Worm (Caenorhabditis elegans) whole organism, L2 larva: ENCODE results near the gene B0524.2.

Source experiments
- alr-1 ChIP-seq: fragments of 150-350 bp; optimal IDR thresholded peaks from 2 replicates; lab custom pipeline; 2014; ENCODE audit warnings: missing biosample characterization, missing genetic modification characterization
- aly-2 ChIP-seq: fragments of 150-350 bp; optimal IDR thresholded peaks from 2 replicates; lab custom pipeline; 2014; ENCODE audit warnings: missing biosample characterization, missing genetic modification characterization
- ama-1 ChIP-seq: fragments of 150-350 bp; optimal IDR thresholded peaks from 2 replicates; lab custom pipeline; 2018; ENCODE audit warnings: inconsistent platforms
- blmp-1 ChIP-seq: sonication (generic microtip); optimal IDR thresholded peaks from 2 replicates; lab custom pipeline; 2017; ENCODE audit warnings: missing genetic modification characterization, mild to moderate bottlenecking, missing compliant biosample characterization, antibody characterized with exemption, moderate library complexity; ENCODE audit not compliant: insufficient read depth
- elt-3 ChIP-seq: sonication (generic microtip); optimal IDR thresholded peaks from 2 replicates; lab custom pipeline; 2017; ENCODE audit warnings: missing biosample characterization, missing genetic modification characterization
- lin-39 ChIP-seq: fragments of 150-350 bp; optimal IDR thresholded peaks from 2 replicates; lab custom pipeline; 2014; ENCODE audit warnings: missing biosample characterization, missing genetic modification reagents, missing genetic modification characterization
- mbf-1 ChIP-seq: sonication (generic microtip); optimal IDR thresholded peaks from 2 replicates; lab custom pipeline; 2017; ENCODE audit warnings: missing biosample characterization, missing genetic modification characterization
- mdl-1 ChIP-seq, 2 experiments: fragments of 150-350 bp in 1 of 2; sonication (generic microtip) in 1 of 2; optimal IDR thresholded peaks; 2 replicates each; lab custom pipeline; 2017; ENCODE audit warnings: missing biosample characterization in 2 of 2, missing genetic modification characterization in 2 of 2
- nhr-10 ChIP-seq: sonication (generic microtip); optimal IDR thresholded peaks from 2 replicates; lab custom pipeline; 2017; ENCODE audit warnings: missing biosample characterization, missing genetic modification characterization
- nhr-77 ChIP-seq: fragments of 150-350 bp; optimal IDR thresholded peaks from 2 replicates; lab custom pipeline; 2014; ENCODE audit warnings: missing biosample characterization, missing genetic modification characterization
- skn-1 ChIP-seq: sonication (generic microtip); optimal IDR thresholded peaks from 2 replicates; lab custom pipeline; 2017; ENCODE audit warnings: missing biosample characterization, missing genetic modification characterization
- sma-9 ChIP-seq, 2 experiments: fragments of 150-350 bp in 1 of 2; sonication (generic microtip) in 1 of 2; optimal IDR thresholded peaks; 2 replicates each; lab custom pipeline; 2014 to 2016; ENCODE audit warnings: missing genetic modification characterization in 2 of 2, mild to moderate bottlenecking in 1 of 2, missing biosample characterization in 1 of 2, missing compliant biosample characterization in 1 of 2, missing genetic modification reagents in 1 of 2, moderate library complexity in 1 of 2
- snpc-4 ChIP-seq: fragments of 150-350 bp; optimal IDR thresholded peaks from 2 replicates; lab custom pipeline; 2014; ENCODE audit warnings: missing biosample characterization, missing genetic modification characterization
- zag-1 ChIP-seq: fragments of 150-350 bp; optimal IDR thresholded peaks from 2 replicates; lab custom pipeline; 2014; ENCODE audit warnings: missing biosample characterization, missing genetic modification characterization

ce11 chrIII:1852126-1852717 lies 41.6 kb upstream of the B0524.2 start:
- TF ChIP-seq sma-9 (GFP tag; optimal IDR thresholded peaks at IDR 0.05; lab: Kevin White, UChicago) (no peak), sma-9 (tag; optimal IDR thresholded peaks at IDR 0.05; lab: Kevin White, UChicago) (no peak), snpc-4 (tag; lab: Kevin White, UChicago) (no peak), ama-1 (lab: Kevin White, UChicago) (no peak), skn-1 (tag; lab: Kevin White, UChicago) (no peak), aly-2 (tag; lab: Kevin White, UChicago) (no peak), mdl-1 (tag; optimal IDR thresholded peaks at IDR 0.05; lab: Kevin White, UChicago) (no peak), mbf-1 (tag; lab: Kevin White, UChicago) (no peak), alr-1 (tag; lab: Kevin White, UChicago) (no peak), elt-3 (tag; lab: Kevin White, UChicago) (no peak), lin-39 (tag; lab: Kevin White, UChicago) (no peak), nhr-10 (tag; lab: Kevin White, UChicago) (no peak), blmp-1 (tag; lab: Kevin White, UChicago) (no peak), zag-1 (tag; lab: Kevin White, UChicago) (no peak), nhr-77 (tag; lab: Kevin White, UChicago) (no peak)
